Fruit fly (Drosophila melanogaster): ENCODE measurements around the gene psd.

Gene psd

DNA sequence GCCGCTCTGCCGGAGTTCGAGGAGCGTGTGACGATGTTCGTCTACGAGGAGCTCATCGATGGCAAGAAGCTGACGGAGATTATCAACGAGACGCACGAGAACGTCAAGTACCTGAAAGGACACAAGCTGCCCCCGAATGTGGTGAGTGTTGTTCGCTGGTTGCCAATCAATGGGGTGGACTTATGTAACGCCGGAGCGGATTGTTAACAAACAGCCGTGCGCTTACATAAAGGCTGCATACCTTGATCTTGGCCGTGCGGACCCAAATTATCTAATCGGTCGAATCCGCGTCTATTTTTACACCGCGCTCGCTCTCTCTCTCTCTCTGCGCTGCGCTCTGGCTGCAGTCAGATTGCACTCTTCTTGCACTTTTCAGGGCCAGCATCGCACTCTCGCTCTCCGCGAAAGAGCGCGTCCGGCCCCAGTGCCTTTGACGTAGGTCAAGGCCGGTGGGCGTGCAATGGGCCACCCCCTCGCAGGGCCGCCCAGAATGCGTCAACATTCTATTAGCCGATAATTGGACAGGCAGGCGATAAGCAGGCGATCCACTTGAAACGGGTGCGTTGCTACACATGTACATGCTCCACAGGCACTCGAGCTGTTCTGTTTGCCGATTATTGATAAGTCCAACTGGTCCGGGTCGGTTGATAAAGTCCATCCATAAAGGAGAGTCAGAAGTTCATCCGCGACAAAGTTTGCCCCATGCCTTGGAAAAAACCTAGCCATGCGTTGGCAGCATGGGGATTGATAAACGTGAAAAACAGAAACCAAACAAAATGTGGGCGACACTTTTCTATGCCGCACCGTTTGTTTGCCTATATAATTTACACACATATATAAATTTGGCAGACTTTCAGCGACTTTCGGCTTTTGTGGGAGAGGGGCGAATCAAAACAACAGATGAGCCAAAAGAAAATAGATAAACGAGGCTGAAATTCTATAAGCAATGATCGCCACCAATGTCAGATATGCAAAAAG lies 20.2 kb downstream of the psd start:
- TF ChIP-seq Vsx2 (GFP tag; optimal IDR thresholded peaks at IDR 0.05; ENCODE audit: partially characterized antibody) (peak; percentile 42), Rel (GFP tag; optimal IDR thresholded peaks at IDR 0.05) (no peak), Rel (tag; optimal IDR thresholded peaks at IDR 0.05) (peak; percentile 80), dl (GFP tag; optimal IDR thresholded peaks at IDR 0.05; ENCODE audit: insufficient read depth in 1 of 2, partially characterized antibody in 2 of 2) (peak; percentile 73 to 84), Hr83 (GFP tag; optimal IDR thresholded peaks at IDR 0.05; ENCODE audit: poor library complexity, severe bottlenecking) (peak; percentile 30), Hnf4 (GFP tag; optimal IDR thresholded peaks at IDR 0.05) (no peak), dsf (GFP tag; optimal IDR thresholded peaks at IDR 0.05; ENCODE audit: borderline replicate concordance) (no peak), h (GFP tag; optimal IDR thresholded peaks at IDR 0.05) (peak; percentile 72), Dif (GFP tag; optimal IDR thresholded peaks at IDR 0.05; ENCODE audit: partially characterized antibody) (peak; percentile 75)

DNA sequence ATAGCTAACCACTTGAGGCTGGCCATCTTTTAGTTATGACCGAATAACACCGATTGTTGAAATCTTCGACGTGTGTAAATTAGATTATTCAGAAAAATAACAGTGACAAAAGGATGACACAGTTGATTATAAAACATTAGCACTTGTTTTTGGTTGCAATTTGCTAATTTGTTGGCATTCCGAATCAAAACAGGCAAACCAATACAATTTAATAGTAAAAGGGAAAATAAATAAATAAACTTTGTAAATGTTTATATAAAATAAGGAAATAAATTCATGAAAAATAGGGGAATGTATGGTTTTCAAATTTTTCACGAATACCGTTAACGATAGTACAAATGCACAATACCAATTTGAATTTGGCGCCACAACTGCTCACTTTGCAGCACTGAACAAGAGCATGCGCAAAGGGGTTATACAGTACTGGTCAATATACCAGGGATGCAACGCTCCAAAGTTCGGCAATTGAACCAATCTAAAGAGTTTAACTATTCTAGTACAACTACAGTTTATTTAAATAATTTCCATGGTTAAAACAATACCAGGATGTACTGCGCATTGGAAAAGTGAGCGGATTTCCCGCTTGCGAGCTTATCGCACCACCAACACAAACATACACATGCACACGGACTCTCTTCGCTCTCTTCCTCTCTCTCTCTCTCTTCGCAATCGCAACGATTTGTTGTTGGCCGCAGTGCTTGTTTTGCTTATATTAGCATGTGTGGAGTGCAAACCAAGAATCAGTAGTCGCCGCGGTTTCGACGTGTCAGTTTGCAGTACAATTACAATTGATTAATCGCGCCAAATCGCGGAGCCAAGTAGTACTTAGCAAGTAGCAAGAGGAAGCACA lies 21.3 kb downstream of the psd start, which contains the start of the genes Sfp26Ad and Gpdh1:
Sfp26Ad (minus strand) TSS at position 76 of the 850 bp plus-strand sequence.
Gpdh1 (plus strand) TSS at position 415 of the 850 bp plus-strand sequence.
- TF ChIP-seq HLH106 (tag; optimal IDR thresholded peaks at IDR 0.05), result peak; percentile 72
- TF ChIP-seq Mio (GFP tag; optimal IDR thresholded peaks at IDR 0.05), result no peak
- peak; percentile 44 for TF ChIP-seq woc (GFP tag; optimal IDR thresholded peaks at IDR 0.05)
- TF ChIP-seq tai (GFP tag; optimal IDR thresholded peaks at IDR 0.05), result no peak
- peak; percentile 23 for TF ChIP-seq GATAd (GFP tag; optimal IDR thresholded peaks at IDR 0.05)
- TF ChIP-seq CG9705 (GFP tag; optimal IDR thresholded peaks at IDR 0.05), result peak; percentile 79
- no peak for TF ChIP-seq usp (GFP tag; optimal IDR thresholded peaks at IDR 0.05)
- peak; percentile 74 for TF ChIP-seq ey (GFP tag; optimal IDR thresholded peaks at IDR 0.05)
- TF ChIP-seq Dif (GFP tag; optimal IDR thresholded peaks at IDR 0.05; ENCODE audit: partially characterized antibody), result peak; percentile 95
- TF ChIP-seq br (GFP tag; optimal IDR thresholded peaks at IDR 0.05), result peak; percentile 75
- no peak for TF ChIP-seq Hr78 (GFP tag; optimal IDR thresholded peaks at IDR 0.05)
- TF ChIP-seq fru (GFP tag; optimal IDR thresholded peaks at IDR 0.05), result peak; percentile 83
- TF ChIP-seq sage (GFP tag; optimal IDR thresholded peaks at IDR 0.05), result peak; percentile 76
- peak; percentile 80 for TF ChIP-seq OdsH (GFP tag; optimal IDR thresholded peaks at IDR 0.05)
- TF ChIP-seq Jra (GFP tag; optimal IDR thresholded peaks at IDR 0.05), result peak; percentile 72
- TF ChIP-seq dsf (GFP tag; optimal IDR thresholded peaks at IDR 0.05; ENCODE audit: borderline replicate concordance), result peak; percentile 88
- TF ChIP-seq pan (optimal IDR thresholded peaks at IDR 0.05), result no peak
- TF ChIP-seq h (GFP tag; optimal IDR thresholded peaks at IDR 0.05), result peak; percentile 87
- TF ChIP-seq Sp1 (GFP tag; optimal IDR thresholded peaks at IDR 0.05), result peak; percentile 59
- TF ChIP-seq Dfd (GFP tag; optimal IDR thresholded peaks at IDR 0.05), result no peak
- TF ChIP-seq rgr (GFP tag; optimal IDR thresholded peaks at IDR 0.05), result peak; percentile 87
- TF ChIP-seq N (GFP tag; optimal IDR thresholded peaks at IDR 0.05), result no peak
- TF ChIP-seq Rel (GFP tag; optimal IDR thresholded peaks at IDR 0.05), result no peak
- TF ChIP-seq Rel (tag; optimal IDR thresholded peaks at IDR 0.05), result peak; percentile 46
- peak; percentile 29 for TF ChIP-seq Vsx2 (GFP tag; optimal IDR thresholded peaks at IDR 0.05; ENCODE audit: partially characterized antibody)
- no peak for TF ChIP-seq lola (GFP tag; optimal IDR thresholded peaks at IDR 0.05)
- TF ChIP-seq Hnf4 (GFP tag; optimal IDR thresholded peaks at IDR 0.05), result peak; percentile 87
- TF ChIP-seq brk (GFP tag; optimal IDR thresholded peaks at IDR 0.05), result peak; percentile 67
- TF ChIP-seq CG32264 (GFP tag; optimal IDR thresholded peaks at IDR 0.05), result peak; percentile 57
- TF ChIP-seq foxo (GFP tag; optimal IDR thresholded peaks at IDR 0.05), result peak; percentile 30 to 82
- TF ChIP-seq Abd-B (GFP tag; optimal IDR thresholded peaks at IDR 0.05), result no peak
- peak; percentile 89 for TF ChIP-seq CrebA (GFP tag; optimal IDR thresholded peaks at IDR 0.05; ENCODE audit: borderline replicate concordance)
- peak; percentile 89 for TF ChIP-seq sv (GFP tag; optimal IDR thresholded peaks at IDR 0.05)
- TF ChIP-seq dl (GFP tag; optimal IDR thresholded peaks at IDR 0.05; ENCODE audit: insufficient read depth in 1 of 2, partially characterized antibody in 2 of 2), result peak; percentile 92 to 96
- no peak for TF ChIP-seq jim (GFP tag; optimal IDR thresholded peaks at IDR 0.05)
- peak; percentile 76 for TF ChIP-seq Hr83 (GFP tag; optimal IDR thresholded peaks at IDR 0.05; ENCODE audit: poor library complexity, severe bottlenecking)
- TF ChIP-seq dmrt93B (GFP tag; optimal IDR thresholded peaks at IDR 0.05), result no peak
- peak; percentile 78 for TF ChIP-seq psq (GFP tag; optimal IDR thresholded peaks at IDR 0.05)
- TF ChIP-seq Myc (optimal IDR thresholded peaks at IDR 0.05), result peak; percentile 38
